Worm (Caenorhabditis elegans) whole organism, dauer: ENCODE measurements around the gene lgc-35.

Source experiments
- unc-62 ChIP-seq: sonication (generic microtip); optimal IDR thresholded peaks from 2 replicates; lab custom pipeline; 2017; ENCODE audit warnings: missing biosample characterization, missing genetic modification reagents, missing genetic modification characterization

The lgc-35 gene

ce11 chrII:12796040-12796502, 43.9 kb downstream of the lgc-35 start, which contains the start of gene cpt-1:
Gene cpt-1 (minus strand): TSS chrII:12796452.
- no peak for TF ChIP-seq unc-62

DNA sequence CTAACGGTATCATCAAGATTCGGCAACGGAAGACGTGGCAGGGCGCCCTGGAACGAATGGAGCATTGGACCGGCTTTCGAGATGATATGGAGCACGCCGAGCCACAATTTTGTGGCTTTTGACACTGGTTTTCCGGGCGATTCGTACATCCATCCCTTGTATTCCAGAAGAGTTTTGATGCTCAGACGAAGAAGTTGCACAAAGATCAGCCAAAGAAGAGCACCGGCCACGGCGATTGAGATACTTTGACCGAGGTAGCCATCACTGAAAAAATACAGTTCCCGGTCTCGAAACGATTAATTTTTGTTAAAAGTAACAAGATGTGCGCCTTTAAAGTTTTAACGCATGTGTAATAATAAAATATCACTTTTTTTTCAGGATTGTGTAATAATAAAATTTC, 44.8 kb downstream of the lgc-35 start:
- TF ChIP-seq unc-62 = no peak

DNA sequence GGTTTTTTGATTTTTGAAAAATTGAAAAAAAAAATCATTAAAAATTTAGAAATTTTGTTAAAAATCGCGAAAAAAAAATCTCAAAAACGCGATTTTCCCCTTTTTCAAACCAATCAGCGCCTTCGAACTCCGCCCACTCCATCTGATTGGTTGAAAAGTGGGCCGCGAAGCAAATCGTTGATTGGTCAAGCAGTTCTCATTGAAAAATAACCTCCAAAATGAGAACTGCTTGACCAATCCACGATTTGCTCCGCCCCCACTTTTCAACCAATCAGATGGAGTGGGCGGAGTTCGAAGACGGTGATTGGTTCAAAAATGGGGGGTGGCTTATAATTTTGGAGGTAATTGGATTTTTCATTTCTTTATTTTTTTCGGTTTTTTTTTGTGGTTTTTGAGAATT, 49.6 kb downstream of the lgc-35 start:
- TF ChIP-seq unc-62 = no peak

DNA sequence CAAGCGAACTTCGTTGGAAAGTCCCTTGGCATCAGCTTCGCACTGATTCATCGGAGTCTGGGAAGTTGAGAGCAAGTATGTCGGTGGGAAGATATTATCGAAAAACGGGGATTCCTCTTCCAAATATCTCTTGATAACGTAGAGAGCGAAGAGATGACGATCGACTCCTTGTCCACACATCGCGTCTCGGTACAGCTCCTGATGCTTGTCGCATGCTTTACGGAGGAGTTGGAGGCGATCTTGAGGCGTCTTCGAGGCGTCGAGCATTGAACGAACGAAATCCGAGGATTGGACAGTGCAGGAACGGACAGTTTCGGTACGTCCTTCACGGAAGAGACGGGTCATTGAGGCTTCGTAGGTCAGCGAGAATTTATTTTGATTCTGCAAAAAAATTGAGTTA, 50.5 kb downstream of the lgc-35 start:
- TF ChIP-seq unc-62 = no peak

DNA sequence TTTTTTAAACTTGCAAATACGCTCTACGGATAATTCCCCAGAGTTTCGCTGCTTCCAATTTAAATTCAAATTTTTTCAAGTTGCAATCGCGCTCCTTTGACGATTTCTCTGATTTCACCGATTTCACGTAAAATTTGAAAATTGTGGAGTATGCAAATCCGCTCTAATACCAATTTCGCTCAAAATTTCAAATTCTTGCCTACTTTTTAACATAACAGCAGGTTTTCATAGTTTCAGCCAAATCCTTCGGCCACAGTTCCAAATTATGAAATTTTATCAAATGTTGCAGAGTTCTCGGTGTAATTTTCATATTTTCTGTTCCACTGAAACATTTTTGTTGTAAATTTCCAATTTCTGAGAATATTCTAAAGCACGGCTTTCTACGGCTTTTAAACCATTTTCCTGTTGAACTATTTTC, 52.1 kb downstream of the lgc-35 start, which contains the start of gene alkb-7:
Gene alkb-7, minus strand, starts transcription at position 323 of the 418 bp plus-strand sequence.
- no peak for TF ChIP-seq unc-62
